Worm (Caenorhabditis elegans) whole organism, midembryonic: ENCODE measurements around the gene tsen-54.

Experiments
- T22C8.4 ChIP-seq: fragments of 200-800 bp; sonication (Bioruptor generic); IDR thresholded peaks from 2 replicates; pipeline ENCODE4 v1.3.6; 2022; ENCODE audit warnings: missing genetic modification characterization, missing compliant biosample characterization
- cog-1 ChIP-seq: sonication (generic microtip); optimal IDR thresholded peaks from 2 replicates; lab custom pipeline; 2016; ENCODE audit warnings: missing genetic modification characterization, missing compliant biosample characterization
- flt-1 ChIP-seq: fragments of 200-800 bp; sonication (Bioruptor generic); IDR thresholded peaks from 2 replicates; pipeline ENCODE4 v1.3.6; 2022; ENCODE audit warnings: missing genetic modification characterization, missing compliant biosample characterization
- klf-2 ChIP-seq: fragments of 200-800 bp; sonication (Bioruptor generic); conservative IDR thresholded peaks from 2 replicates; pipeline ENCODE4 v1.3.6; 2022; ENCODE audit warnings: missing genetic modification reagents, missing genetic modification characterization, missing compliant biosample characterization
- tab-1 ChIP-seq: fragments of 200-800 bp; sonication (Bioruptor generic); IDR thresholded peaks from 2 replicates; pipeline ENCODE4 v1.3.6; 2022; ENCODE audit warnings: missing genetic modification characterization, missing compliant biosample characterization
- ztf-23 ChIP-seq: fragments of 200-800 bp; sonication (Bioruptor generic); IDR thresholded peaks from 2 replicates; pipeline ENCODE4 v1.3.6; 2022; ENCODE audit warnings: missing genetic modification reagents, missing genetic modification characterization, missing compliant biosample characterization
- ztf-29 ChIP-seq: fragments of 200-800 bp; sonication (Bioruptor generic); IDR thresholded peaks from 2 replicates; pipeline ENCODE4 v1.3.6; 2022; ENCODE audit warnings: missing genetic modification reagents, missing genetic modification characterization, missing compliant biosample characterization

ce11 chrIV:1953132-1953629 is 5.2 kb downstream of the tsen-54 start, which contains the start of gene F52C12.2:
- no peak for TF ChIP-seq flt-1 (GFP tag; lab: Robert Waterston, UW)
- no peak for TF ChIP-seq ztf-23
- no peak for TF ChIP-seq ztf-29
- no peak for TF ChIP-seq klf-2
- no peak for TF ChIP-seq tab-1 (GFP tag; lab: Robert Waterston, UW)
- 0 out of 2 replicates have a peak, but pooled peaks have one; percentile 45 for TF ChIP-seq T22C8.4 (GFP tag; lab: Robert Waterston, UW)
- TF ChIP-seq cog-1 (tag; lab: Kevin White, UChicago), result no peak
